Fruit fly (Drosophila melanogaster) whole organism, adult: Measurements from ENCODE around the gene Ugt302C1.

Experiments
- CG11617 ChIP-seq: fragments of 200-800 bp; sonication (Bioruptor generic); optimal IDR thresholded peaks from 2 replicates; lab custom pipeline; 2017; ENCODE audit warnings: mild to moderate bottlenecking, missing biosample characterization, missing genetic modification reagents, missing genetic modification characterization
- Clk ChIP-seq: fragments of 200-800 bp; sonication (Bioruptor generic); optimal IDR thresholded peaks from 2 replicates; lab custom pipeline; 2017; ENCODE audit warnings: missing biosample characterization, missing genetic modification characterization
- bab1 ChIP-seq: fragments of 200-800 bp; sonication (Bioruptor generic); optimal IDR thresholded peaks from 3 replicates; lab custom pipeline; 2019; ENCODE audit warnings: missing biosample characterization, mild to moderate bottlenecking, missing genetic modification characterization, moderate library complexity
- cic ChIP-seq: fragments of 200-800 bp; sonication (Bioruptor generic); optimal IDR thresholded peaks from 2 replicates; lab custom pipeline; 2017; ENCODE audit warnings: missing biosample characterization, mild to moderate bottlenecking, missing genetic modification characterization, moderate library complexity
- cnc ChIP-seq, 2 experiments: fragments of >200 bp; optimal IDR thresholded peaks; 2 replicates each; lab custom pipeline; 2017
- kay ChIP-seq: fragments of 200-800 bp; sonication (Bioruptor generic); peaks from one replicate; lab custom pipeline; 2016; ENCODE audit warnings: missing biosample characterization, missing genetic modification characterization, borderline replicate concordance
- toe ChIP-seq: fragments of 200-800 bp; sonication (Bioruptor generic); optimal IDR thresholded peaks from 2 replicates; lab custom pipeline; 2016; ENCODE audit warnings: missing biosample characterization, missing genetic modification characterization

- TF ChIP-seq toe (GFP tag; lab: Kevin White, UChicago) (no peak), bab1 (GFP tag; lab: Kevin White, UChicago) (peak; percentile 4), Clk (GFP tag; lab: Kevin White, UChicago) (no peak), kay (GFP tag; lab: Kevin White, UChicago) (peak; percentile 62), CG11617 (no peak), cic (GFP tag; lab: Kevin White, UChicago) (peak; percentile 63), cnc (optimal IDR thresholded peaks at IDR 0.05; lab: Kevin White, UChicago) (peak in 1 of 2 experiments; percentile 37)
Observed at dm6 chr3R:11156858-11157257, at the start of gene Ugt302C1.
